Worm (Caenorhabditis elegans): ENCODE data around the gene F10B5.2.
A peak's percentile ranks its signal among the peaks of the same experiment; 100 is the strongest.

The F10B5.2 gene

ce11 chrII:8144543-8144942, at the start of gene F10B5.2:
F10B5.2 (plus strand) TSS chrII:8144762.
- TF ChIP-seq tag-97 (GFP tag; IDR thresholded peaks at IDR 0.05) (no peak), hlh-11 (tag; optimal IDR thresholded peaks at IDR 0.05) (no peak), snpc-1.2 (GFP tag; IDR thresholded peaks at IDR 0.05) (0 out of 2 replicates have a peak, but pooled peaks have one; percentile 49), daf-19 (GFP tag; conservative IDR thresholded peaks at IDR 0.05) (0 out of 2 replicates have a peak, but pooled peaks have one; percentile 41), attf-4 (tag; optimal IDR thresholded peaks at IDR 0.05) (no peak), lin-1 (GFP tag; IDR thresholded peaks at IDR 0.05) (no peak), lin-38 (GFP tag; IDR thresholded peaks at IDR 0.05) (peak; percentile 50), mdt-29 (GFP tag; IDR thresholded peaks at IDR 0.05) (no peak), F44E2.7 (GFP tag; IDR thresholded peaks at IDR 0.05) (no peak), nhr-10 (tag; optimal IDR thresholded peaks at IDR 0.05) (no peak), aly-2 (tag; optimal IDR thresholded peaks at IDR 0.05) (no peak), nhr-237 (tag; optimal IDR thresholded peaks at IDR 0.05) (no peak), F26F4.8 (GFP tag; conservative IDR thresholded peaks at IDR 0.05) (0 out of 2 replicates have a peak, but pooled peaks have one; percentile 48), pqm-1 (tag; optimal IDR thresholded peaks at IDR 0.05) (no peak), unc-130 (GFP tag; optimal IDR thresholded peaks at IDR 0.05) (peak; percentile 8), arid-1 (GFP tag; conservative IDR thresholded peaks at IDR 0.05) (0 out of 2 replicates have a peak, but pooled peaks have one; percentile 54), dmd-9 (GFP tag; IDR thresholded peaks at IDR 0.05) (no peak), Y75B8A.6 (GFP tag; IDR thresholded peaks at IDR 0.05) (no peak), set-16 (GFP tag; IDR thresholded peaks at IDR 0.05) (no peak), D1046.2 (GFP tag; IDR thresholded peaks at IDR 0.05) (no peak), egl-27 (tag; optimal IDR thresholded peaks at IDR 0.05) (no peak), daf-12 (tag; optimal IDR thresholded peaks at IDR 0.05) (no peak), tra-1 (GFP tag; IDR thresholded peaks at IDR 0.05) (no peak), madf-9 (GFP tag; conservative IDR thresholded peaks at IDR 0.05) (no peak), nhr-48 (tag; optimal IDR thresholded peaks at IDR 0.05) (no peak), fkh-10 (GFP tag; optimal IDR thresholded peaks at IDR 0.05) (no peak), F49E8.2 (tag; optimal IDR thresholded peaks at IDR 0.05; ENCODE audit: borderline replicate concordance) (peak; percentile 61), Y48G9A.11 (GFP tag; IDR thresholded peaks at IDR 0.05) (0 out of 2 replicates have a peak, but pooled peaks have one; percentile 48), dmd-8 (GFP tag; IDR thresholded peaks at IDR 0.05) (no peak), mdl-1 (tag; optimal IDR thresholded peaks at IDR 0.05) (no peak), vab-7 (GFP tag; IDR thresholded peaks at IDR 0.05) (no peak), mep-1 (tag; optimal IDR thresholded peaks at IDR 0.05) (no peak), sdz-12 (GFP tag; optimal IDR thresholded peaks at IDR 0.05) (no peak)

ce11 chrII:8099212-8099784, 45.3 kb upstream of the F10B5.2 start:
- TF ChIP-seq nhr-25 (tag; optimal IDR thresholded peaks at IDR 0.05; ENCODE audit: borderline replicate concordance, insufficient read depth) (peak; percentile 59), unc-62 (GFP tag; optimal IDR thresholded peaks at IDR 0.05 in 1 of 2) (peak in 1 of 2 experiments; percentile 83), unc-62 (tag; optimal IDR thresholded peaks at IDR 0.05) (no peak), hlh-30 (tag; optimal IDR thresholded peaks at IDR 0.05; ENCODE audit: insufficient read depth) (peak; percentile 43), vab-7 (GFP tag; IDR thresholded peaks at IDR 0.05) (no peak)

DNA sequence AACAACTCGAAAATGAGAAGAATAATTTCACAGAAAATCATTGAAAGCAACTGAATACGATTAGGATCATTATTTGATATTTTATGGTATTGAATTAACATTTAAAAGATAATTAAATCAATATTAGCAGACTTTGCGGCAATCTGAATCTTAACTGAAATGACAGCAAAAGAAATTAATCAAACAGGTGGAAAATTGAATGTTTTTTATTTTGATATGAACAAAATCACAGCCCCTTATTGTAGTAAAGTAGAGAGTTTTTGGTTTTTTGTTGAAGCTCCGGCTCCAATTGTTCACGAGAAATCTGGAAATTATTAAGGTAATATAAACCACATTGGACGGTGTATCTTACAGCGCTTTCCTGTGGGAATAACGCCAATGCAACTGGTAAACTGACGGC, 42.5 kb upstream of the F10B5.2 start, which contains the start of gene sre-2:
Gene sre-2 (minus strand): TSS at position 101 of the 400 bp plus-strand sequence.
- no peak for TF ChIP-seq egl-27 (tag; optimal IDR thresholded peaks at IDR 0.05)
- no peak for TF ChIP-seq zip-11 (GFP tag; IDR thresholded peaks at IDR 0.05)
- TF ChIP-seq D1046.2 (GFP tag; IDR thresholded peaks at IDR 0.05), result no peak
- TF ChIP-seq unc-62 (GFP tag; optimal IDR thresholded peaks at IDR 0.05 in 1 of 2), result no peak
- no peak for TF ChIP-seq unc-62 (tag; optimal IDR thresholded peaks at IDR 0.05)
- TF ChIP-seq daf-12 (tag; optimal IDR thresholded peaks at IDR 0.05), result no peak
- no peak for TF ChIP-seq nhr-6 (tag; optimal IDR thresholded peaks at IDR 0.05)
- no peak for TF ChIP-seq mxl-2 (GFP tag; conservative IDR thresholded peaks at IDR 0.05)
- no peak for TF ChIP-seq lim-7 (GFP tag; IDR thresholded peaks at IDR 0.05)
- no peak for TF ChIP-seq T20F7.1 (GFP tag; optimal IDR thresholded peaks at IDR 0.05)
- no peak for TF ChIP-seq unc-39 (tag; optimal IDR thresholded peaks at IDR 0.05)
- no peak for TF ChIP-seq aha-1 (tag)
- TF ChIP-seq skn-1 (tag; optimal IDR thresholded peaks at IDR 0.05), result no peak
- TF ChIP-seq F26F4.8 (GFP tag; conservative IDR thresholded peaks at IDR 0.05), result no peak
- TF ChIP-seq lin-1 (GFP tag; IDR thresholded peaks at IDR 0.05), result no peak

Measured in whole organism, L4 larva.